Fruit fly (Drosophila melanogaster): Measurements from ENCODE around the gene DEF8.

dm6 chr3L:12118156-12118555 is 13.8 kb upstream of the DEF8 start, which contains the start of gene ssp:
- TF ChIP-seq Ets21C (GFP tag; optimal IDR thresholded peaks at IDR 0.05) (no peak), CG10631 (GFP tag; optimal IDR thresholded peaks at IDR 0.05) (no peak), CG6792 (GFP tag; optimal IDR thresholded peaks at IDR 0.05) (no peak), Hr4 (GFP tag; optimal IDR thresholded peaks at IDR 0.05) (no peak), CG3032 (tag; optimal IDR thresholded peaks at IDR 0.05) (no peak), Eip93F (GFP tag; optimal IDR thresholded peaks at IDR 0.05) (no peak), svp (GFP tag) (no peak), vri (GFP tag; optimal IDR thresholded peaks at IDR 0.05) (no peak), fd59A (GFP tag; optimal IDR thresholded peaks at IDR 0.05) (no peak)

All from whole organism, prepupa.